Fruit fly (Drosophila melanogaster) whole organism, embryonic: ENCODE data around the gene CG34435.

Experiments
- ATbp ChIP-seq: fragments of 200-800 bp; sonication (Bioruptor generic); optimal IDR thresholded peaks from 2 replicates; lab custom pipeline; 2017; ENCODE audit warnings: missing biosample characterization, mild to moderate bottlenecking, missing genetic modification characterization, missing genetic modification reagents
- Aef1 ChIP-seq: fragments of 200-800 bp; sonication (Bioruptor generic); IDR thresholded peaks from 3 replicates; pipeline ENCODE4 v1.3.6; 2022; ENCODE audit warnings: missing biosample characterization, missing genetic modification characterization
- Asciz ChIP-seq: fragments of 200-800 bp; sonication (Bioruptor generic); optimal IDR thresholded peaks from 2 replicates; lab custom pipeline; 2017; ENCODE audit warnings: missing biosample characterization, mild to moderate bottlenecking, missing genetic modification characterization, missing genetic modification reagents
- BEAF-32 ChIP-seq: fragments of 200-800 bp; sonication (Bioruptor generic); optimal IDR thresholded peaks from 3 replicates; lab custom pipeline; 2017; ENCODE audit warnings: missing biosample characterization, missing genetic modification characterization, mild to moderate bottlenecking, moderate library complexity, missing genetic modification reagents
- CG10431 ChIP-seq: fragments of 200-800 bp; sonication (Bioruptor generic); optimal IDR thresholded peaks from 3 replicates; lab custom pipeline; 2018; ENCODE audit warnings: missing biosample characterization, mild to moderate bottlenecking, missing genetic modification characterization
- CG10654 ChIP-seq: fragments of 200-800 bp; sonication (Bioruptor generic); optimal IDR thresholded peaks from 2 replicates; lab custom pipeline; 2016; ENCODE audit warnings: missing biosample characterization, missing genetic modification characterization
- CG10959 ChIP-seq: fragments of 200-800 bp; sonication (Bioruptor generic); IDR thresholded peaks from 2 replicates; pipeline ENCODE4 v1.3.6; 2022; ENCODE audit warnings: missing biosample characterization, missing genetic modification characterization
- CG11695 ChIP-seq: fragments of 200-800 bp; sonication (Bioruptor generic); IDR thresholded peaks from 3 replicates; pipeline ENCODE4 v1.3.6; 2022; ENCODE audit warnings: missing biosample characterization, missing genetic modification characterization
- CG13296 ChIP-seq: fragments of 200-800 bp; sonication (Bioruptor generic); optimal IDR thresholded peaks from 3 replicates; lab custom pipeline; 2018; ENCODE audit warnings: missing biosample characterization, mild to moderate bottlenecking, missing genetic modification characterization
- CG1529 ChIP-seq: fragments of 200-800 bp; sonication (Bioruptor generic); optimal IDR thresholded peaks from 3 replicates; lab custom pipeline; 2018; ENCODE audit warnings: missing biosample characterization, missing genetic modification characterization
- CG15514 ChIP-seq: fragments of 200-800 bp; sonication (Bioruptor generic); optimal IDR thresholded peaks from 3 replicates; lab custom pipeline; 2017; ENCODE audit warnings: missing biosample characterization, missing genetic modification characterization, mild to moderate bottlenecking, moderate library complexity, missing genetic modification reagents
- CG17912 ChIP-seq: fragments of 200-800 bp; sonication (Bioruptor generic); optimal IDR thresholded peaks from 2 replicates; lab custom pipeline; 2018; ENCODE audit warnings: missing biosample characterization, mild to moderate bottlenecking, missing genetic modification characterization
- CG1792 ChIP-seq: fragments of 200-800 bp; sonication (Bioruptor generic); optimal IDR thresholded peaks from 2 replicates; lab custom pipeline; 2016; ENCODE audit warnings: missing biosample characterization, missing genetic modification characterization
- CG1832 ChIP-seq: fragments of 200-800 bp; sonication (Bioruptor generic); optimal IDR thresholded peaks from 2 replicates; lab custom pipeline; 2017; ENCODE audit warnings: missing biosample characterization, mild to moderate bottlenecking, missing genetic modification characterization, inconsistent platforms
- CG30403 ChIP-seq: fragments of 200-800 bp; sonication (Bioruptor generic); optimal IDR thresholded peaks from 3 replicates; lab custom pipeline; 2016; ENCODE audit warnings: missing biosample characterization, missing genetic modification characterization
- CG31224 ChIP-seq: fragments of 200-800 bp; sonication (Bioruptor generic); IDR thresholded peaks from 2 replicates; pipeline ENCODE4 v1.3.6; 2022; ENCODE audit warnings: missing biosample characterization, missing genetic modification characterization
- CG33213 ChIP-seq: fragments of 200-800 bp; sonication (Bioruptor generic); optimal IDR thresholded peaks from 3 replicates; lab custom pipeline; 2016; ENCODE audit warnings: missing biosample characterization, missing genetic modification characterization
- CG4360 ChIP-seq: fragments of 200-800 bp; sonication (Bioruptor generic); IDR thresholded peaks from 2 replicates; pipeline ENCODE4 v1.3.6; 2022; ENCODE audit warnings: missing biosample characterization, missing genetic modification characterization
- CG4617 ChIP-seq: fragments of 200-800 bp; sonication (Bioruptor generic); optimal IDR thresholded peaks from 3 replicates; lab custom pipeline; 2016; ENCODE audit warnings: missing biosample characterization, missing genetic modification characterization, borderline replicate concordance
- CG4707 ChIP-seq: fragments of 200-800 bp; sonication (Bioruptor generic); optimal IDR thresholded peaks from 2 replicates; lab custom pipeline; 2018; ENCODE audit warnings: missing biosample characterization, mild to moderate bottlenecking, missing genetic modification characterization, moderate library complexity
- CG4854 ChIP-seq: fragments of 200-800 bp; sonication (Bioruptor generic); optimal IDR thresholded peaks from 2 replicates; lab custom pipeline; 2016; ENCODE audit warnings: missing biosample characterization, missing genetic modification characterization, inconsistent platforms
- CG5245 ChIP-seq: fragments of 200-800 bp; sonication (Bioruptor generic); optimal IDR thresholded peaks from 3 replicates; lab custom pipeline; 2016; ENCODE audit warnings: missing biosample characterization, missing genetic modification characterization
- CG7745 ChIP-seq: fragments of 200-800 bp; sonication (Bioruptor generic); optimal IDR thresholded peaks from 2 replicates; lab custom pipeline; 2018; ENCODE audit warnings: missing biosample characterization, mild to moderate bottlenecking, missing genetic modification characterization, moderate library complexity
- CG9437 ChIP-seq: fragments of 200-800 bp; sonication (Bioruptor generic); optimal IDR thresholded peaks from 2 replicates; lab custom pipeline; 2018; ENCODE audit warnings: missing biosample characterization, mild to moderate bottlenecking, missing genetic modification characterization
- D19B ChIP-seq: fragments of 200-800 bp; sonication (Bioruptor generic); optimal IDR thresholded peaks from 2 replicates; lab custom pipeline; 2017; ENCODE audit warnings: missing biosample characterization, mild to moderate bottlenecking, missing genetic modification characterization
- Dad ChIP-seq: fragments of 200-800 bp; sonication (Bioruptor generic); optimal IDR thresholded peaks from 3 replicates; lab custom pipeline; 2016; ENCODE audit warnings: missing biosample characterization, missing genetic modification characterization
- Dbx ChIP-seq: fragments of 200-800 bp; sonication (Bioruptor generic); IDR thresholded peaks from 3 replicates; pipeline ENCODE4 v1.3.6; 2022; ENCODE audit warnings: missing biosample characterization, missing genetic modification characterization
- E2f1 ChIP-seq: fragments of 200-800 bp; sonication (Bioruptor generic); IDR thresholded peaks from 2 replicates; pipeline ENCODE4 v1.3.6; 2022; ENCODE audit warnings: missing biosample characterization, missing genetic modification characterization
- ERR ChIP-seq: fragments of 200-800 bp; sonication (Bioruptor generic); optimal IDR thresholded peaks from 2 replicates; lab custom pipeline; 2016; ENCODE audit warnings: missing biosample characterization, missing genetic modification characterization
- Elba2 ChIP-seq: fragments of 200-800 bp; sonication (Bioruptor generic); optimal IDR thresholded peaks from 3 replicates; lab custom pipeline; 2016; ENCODE audit warnings: missing biosample characterization, missing genetic modification characterization
- HLH3B ChIP-seq: fragments of 200-800 bp; sonication (Bioruptor generic); IDR thresholded peaks from 2 replicates; pipeline ENCODE4 v1.3.6; 2022; ENCODE audit warnings: missing biosample characterization, missing genetic modification characterization
- Mad ChIP-seq: fragments of 200-800 bp; sonication (Bioruptor generic); optimal IDR thresholded peaks from 2 replicates; lab custom pipeline; 2016; ENCODE audit warnings: missing biosample characterization, missing genetic modification characterization
- Mrtf ChIP-seq: fragments of 200-800 bp; sonication (Bioruptor generic); IDR thresholded peaks from 3 replicates; pipeline ENCODE4 v1.3.6; 2022; ENCODE audit warnings: missing biosample characterization, missing genetic modification characterization
- Oaz ChIP-seq: fragments of 200-800 bp; sonication (Bioruptor generic); IDR thresholded peaks from 2 replicates; pipeline ENCODE4 v1.3.6; 2022; ENCODE audit warnings: missing biosample characterization, missing genetic modification characterization
- Pdp1 ChIP-seq, 2 experiments: fragments of 200-800 bp; sonication (Bioruptor generic); optimal IDR thresholded peaks; 3 replicates each; lab custom pipeline; 2016; ENCODE audit warnings: missing biosample characterization in 2 of 2, missing genetic modification characterization in 2 of 2, mild to moderate bottlenecking in 1 of 2, moderate library complexity in 1 of 2
- Rx ChIP-seq: fragments of 200-800 bp; sonication (Bioruptor generic); IDR thresholded peaks from 2 replicates; pipeline ENCODE4 v1.3.6; 2022; ENCODE audit warnings: missing biosample characterization, missing genetic modification characterization
- Sry-β ChIP-seq: fragments of 200-800 bp; sonication (Bioruptor generic); optimal IDR thresholded peaks from 2 replicates; lab custom pipeline; 2018; ENCODE audit warnings: missing biosample characterization, mild to moderate bottlenecking, missing genetic modification characterization, moderate library complexity
- amos ChIP-seq: fragments of 200-800 bp; sonication (Bioruptor generic); IDR thresholded peaks from 2 replicates; pipeline ENCODE4 v1.3.6; 2022; ENCODE audit warnings: missing biosample characterization, missing genetic modification characterization; ENCODE audit not compliant: partially characterized antibody
- ap ChIP-seq: fragments of 200-800 bp; sonication (Bioruptor generic); IDR thresholded peaks from 2 replicates; pipeline ENCODE4 v1.3.6; 2022; ENCODE audit warnings: missing biosample characterization, missing genetic modification characterization
- ase ChIP-seq: fragments of 200-800 bp; sonication (Bioruptor generic); IDR thresholded peaks from 3 replicates; pipeline ENCODE4 v1.3.6; 2022; ENCODE audit warnings: missing biosample characterization, missing genetic modification characterization
- cad ChIP-seq: fragments of >200 bp; optimal IDR thresholded peaks from 2 replicates; lab custom pipeline; 2017; ENCODE audit warnings: missing biosample characterization, missing genetic modification characterization
- corto ChIP-seq: fragments of 200-800 bp; sonication (Bioruptor generic); optimal IDR thresholded peaks from 2 replicates; lab custom pipeline; 2016; ENCODE audit warnings: missing biosample characterization, mild to moderate bottlenecking, missing genetic modification characterization, moderate library complexity
- dati ChIP-seq: fragments of 200-800 bp; sonication (Bioruptor generic); IDR thresholded peaks from 2 replicates; pipeline ENCODE4 v1.3.6; 2022; ENCODE audit warnings: missing biosample characterization, missing genetic modification characterization
- esg ChIP-seq: fragments of 200-800 bp; sonication (Bioruptor generic); conservative IDR thresholded peaks from 2 replicates; pipeline ENCODE4 v1.3.6; 2022; ENCODE audit warnings: missing biosample characterization, missing genetic modification characterization
- fd102C ChIP-seq: fragments of 200-800 bp; sonication (Bioruptor generic); optimal IDR thresholded peaks from 2 replicates; lab custom pipeline; 2018; ENCODE audit warnings: missing biosample characterization, mild to moderate bottlenecking, missing genetic modification characterization, moderate library complexity
- fd96Cb ChIP-seq: fragments of 200-800 bp; sonication (Bioruptor generic); optimal IDR thresholded peaks from 2 replicates; lab custom pipeline; 2018; ENCODE audit warnings: missing biosample characterization, mild to moderate bottlenecking, missing genetic modification characterization, moderate library complexity
- gt ChIP-seq: fragments of 200-800 bp; sonication (Bioruptor generic); IDR thresholded peaks from 2 replicates; pipeline ENCODE4 v1.3.6; 2022; ENCODE audit warnings: missing biosample characterization, missing genetic modification characterization
- ham ChIP-seq: fragments of 200-800 bp; sonication (Bioruptor generic); IDR thresholded peaks from 2 replicates; pipeline ENCODE4 v1.3.6; 2022; ENCODE audit warnings: missing biosample characterization, missing genetic modification characterization
- mam ChIP-seq: fragments of 200-800 bp; sonication (Bioruptor generic); optimal IDR thresholded peaks from 3 replicates; lab custom pipeline; 2016; ENCODE audit warnings: missing biosample characterization, missing genetic modification characterization
- phol ChIP-seq: fragments of 200-800 bp; sonication (Bioruptor generic); optimal IDR thresholded peaks from 3 replicates; lab custom pipeline; 2018; ENCODE audit warnings: missing biosample characterization, mild to moderate bottlenecking, missing genetic modification characterization, moderate library complexity
- yki ChIP-seq: fragments of >200 bp; optimal IDR thresholded peaks from 3 replicates; lab custom pipeline; 2018

Gene CG34435

DNA sequence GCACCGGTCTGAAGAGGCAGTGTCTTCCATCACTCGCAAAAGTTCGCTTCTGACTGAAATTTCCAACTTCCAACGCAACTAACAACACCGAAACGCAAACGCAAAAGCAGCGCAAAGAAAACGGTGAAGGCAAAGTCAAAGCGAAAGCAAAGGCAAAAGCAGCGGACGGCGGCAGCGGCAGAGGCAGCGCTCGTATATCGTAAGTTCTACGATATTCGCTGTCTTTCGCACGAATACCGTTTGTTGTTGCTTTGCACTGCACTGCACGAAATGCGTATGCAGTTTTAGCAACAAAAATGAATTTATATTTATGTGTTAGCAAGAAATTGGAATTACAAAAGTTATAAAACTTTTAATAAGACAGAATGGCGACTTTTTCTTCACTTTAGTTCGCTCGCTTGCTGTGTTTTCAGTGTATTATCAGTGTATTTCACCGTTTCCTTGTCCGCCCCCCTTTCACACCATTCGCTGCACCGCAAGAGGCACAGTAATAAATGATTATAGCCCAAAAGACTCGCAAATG is 34.2 kb upstream of the CG34435 start, which contains the start of gene OtopLa (continued):
- TF ChIP-seq ase = peak; percentile 82
- TF ChIP-seq Asciz (GFP tag; lab: Kevin White, UChicago) = peak; percentile 86
- TF ChIP-seq ERR = peak; percentile 78
- peak; percentile 65 for TF ChIP-seq CG33213 (GFP tag; lab: Kevin White, UChicago)
- no peak for TF ChIP-seq cad (GFP tag; lab: Kevin White, UChicago)
- TF ChIP-seq CG13296 (GFP tag; lab: Kevin White, UChicago) = peak; percentile 72
- TF ChIP-seq HLH3B (GFP tag; lab: Robert Waterston, UW) = peak; percentile 90
- no peak for TF ChIP-seq CG17912 (GFP tag; lab: Kevin White, UChicago)
- no peak for TF ChIP-seq amos
- TF ChIP-seq ap = peak; percentile 64
- peak; percentile 60 for TF ChIP-seq CG1792
- TF ChIP-seq dati = peak; percentile 52
- TF ChIP-seq CG7745 (tag; lab: Kevin White, UChicago) = no peak
- TF ChIP-seq E2f1 = peak; percentile 77
- no peak for TF ChIP-seq Elba2
- TF ChIP-seq Pdp1 (GFP tag; optimal IDR thresholded peaks at IDR 0.05; lab: Kevin White, UChicago) = peak; percentile 86 to 87
- TF ChIP-seq CG11695 = peak; percentile 79
- peak; percentile 79 for TF ChIP-seq fd96Cb (tag; lab: Kevin White, UChicago)
- TF ChIP-seq CG4360 (GFP tag; lab: Robert Waterston, UW) = peak; percentile 72
- peak; percentile 81 for TF ChIP-seq esg (GFP tag; lab: Robert Waterston, UW)
- TF ChIP-seq fd102C = no peak
- peak; percentile 86 for TF ChIP-seq ATbp (GFP tag; lab: Kevin White, UChicago)
- peak; percentile 28 for TF ChIP-seq CG4617 (GFP tag; lab: Kevin White, UChicago)
- peak; percentile 69 for TF ChIP-seq Oaz (GFP tag; lab: Robert Waterston, UW)
- TF ChIP-seq Sry-β = no peak
- peak; percentile 80 for TF ChIP-seq CG10959 (GFP tag; lab: Robert Waterston, UW)
- peak; percentile 87 for TF ChIP-seq phol (tag; lab: Kevin White, UChicago)
- peak; percentile 53; the same call in 1 of the 2 replicates for TF ChIP-seq gt (GFP tag; lab: Robert Waterston, UW)
- TF ChIP-seq CG4854 (GFP tag; lab: Kevin White, UChicago) = peak; percentile 69
- peak; percentile 4 for TF ChIP-seq corto (GFP tag; lab: Kevin White, UChicago)
- peak; percentile 73 for TF ChIP-seq Mrtf (GFP tag; lab: Robert Waterston, UW)
- TF ChIP-seq Dbx = peak; percentile 79
- peak; percentile 73 for TF ChIP-seq CG10654 (GFP tag; lab: Kevin White, UChicago)
- peak; percentile 73 for TF ChIP-seq CG9437 (GFP tag; lab: Kevin White, UChicago)
- TF ChIP-seq CG1529 = peak; percentile 78
- peak; percentile 82 for TF ChIP-seq CG5245
- TF ChIP-seq CG1832 = no peak
- TF ChIP-seq BEAF-32 = no peak
- TF ChIP-seq Rx (GFP tag; lab: Robert Waterston, UW) = peak; percentile 83
- peak; percentile 85 for TF ChIP-seq mam (GFP tag; lab: Kevin White, UChicago)
- TF ChIP-seq D19B (GFP tag; lab: Kevin White, UChicago) = peak; percentile 55
- TF ChIP-seq ham (GFP tag; lab: Robert Waterston, UW) = peak; percentile 53; the same call in 1 of the 2 replicates
- peak; percentile 65 for TF ChIP-seq CG15514 (GFP tag; lab: Kevin White, UChicago)
- peak; percentile 58; the same call in 1 of the 2 replicates for TF ChIP-seq CG31224 (GFP tag; lab: Robert Waterston, UW)
- peak; percentile 55 for TF ChIP-seq Mad (GFP tag; lab: Kevin White, UChicago)
- TF ChIP-seq Aef1 = peak; percentile 75
- TF ChIP-seq yki = no peak
- peak; percentile 84 for TF ChIP-seq Dad (GFP tag; lab: Kevin White, UChicago)
- TF ChIP-seq CG4707 (GFP tag; lab: Kevin White, UChicago) = peak; percentile 74
- peak; percentile 85 for TF ChIP-seq CG30403
- peak; percentile 50 for TF ChIP-seq CG10431
